Fruit fly (Drosophila melanogaster) whole organism, embryonic: ENCODE data around the gene Pdcd4.

Experiments
- Antp ChIP-seq: fragments of 200-800 bp; sonication (Bioruptor generic); optimal IDR thresholded peaks from 3 replicates; lab custom pipeline; 2016; ENCODE audit warnings: missing biosample characterization, missing genetic modification characterization
- Atf6 ChIP-seq: fragments of 200-800 bp; sonication (Bioruptor generic); IDR thresholded peaks from 2 replicates; pipeline ENCODE4 v1.3.6; 2022; ENCODE audit warnings: missing biosample characterization, missing genetic modification characterization
- BtbVII ChIP-seq: fragments of 200-800 bp; sonication (Bioruptor generic); optimal IDR thresholded peaks from 3 replicates; lab custom pipeline; 2017; ENCODE audit warnings: missing biosample characterization, mild to moderate bottlenecking, missing genetic modification characterization
- CG11093 ChIP-seq: fragments of 200-800 bp; sonication (Bioruptor generic); IDR thresholded peaks from 3 replicates; pipeline ENCODE4 v1.3.6; 2022; ENCODE audit warnings: missing biosample characterization, missing genetic modification characterization
- CG11398 ChIP-seq: fragments of 200-800 bp; sonication (Bioruptor generic); optimal IDR thresholded peaks from 2 replicates; lab custom pipeline; 2016; ENCODE audit warnings: missing biosample characterization, missing genetic modification characterization
- CG12155 ChIP-seq: fragments of 200-800 bp; sonication (Bioruptor generic); optimal IDR thresholded peaks from 3 replicates; lab custom pipeline; 2016; ENCODE audit warnings: missing biosample characterization, missing genetic modification characterization
- CG14667 ChIP-seq: fragments of 200-800 bp; sonication (Bioruptor generic); IDR thresholded peaks from 2 replicates; pipeline ENCODE4 v1.3.6; 2022; ENCODE audit warnings: missing biosample characterization, missing genetic modification characterization
- CG1647 ChIP-seq: fragments of 200-800 bp; sonication (Bioruptor generic); optimal IDR thresholded peaks from 3 replicates; lab custom pipeline; 2016; ENCODE audit warnings: missing biosample characterization, missing genetic modification characterization
- CG17361 ChIP-seq: fragments of 200-800 bp; sonication (Bioruptor generic); IDR thresholded peaks from 3 replicates; pipeline ENCODE4 v1.3.6; 2022; ENCODE audit warnings: missing biosample characterization, missing genetic modification characterization
- CG17568 ChIP-seq: fragments of 200-800 bp; sonication (Bioruptor generic); optimal IDR thresholded peaks from 2 replicates; lab custom pipeline; 2018; ENCODE audit warnings: missing biosample characterization, mild to moderate bottlenecking, missing genetic modification characterization, moderate library complexity
- CG18262 ChIP-seq: fragments of 200-800 bp; optimal IDR thresholded peaks from 3 replicates; lab custom pipeline; 2019; ENCODE audit warnings: missing biosample characterization, mild to moderate bottlenecking, missing genetic modification characterization, moderate library complexity
- CG18619 ChIP-seq: fragments of 200-800 bp; sonication (Bioruptor generic); optimal IDR thresholded peaks from 3 replicates; lab custom pipeline; 2017; ENCODE audit warnings: missing biosample characterization, mild to moderate bottlenecking, missing genetic modification characterization
- CG32772 ChIP-seq: fragments of 200-800 bp; sonication (Bioruptor generic); IDR thresholded peaks from 2 replicates; pipeline ENCODE4 v1.3.6; 2022; ENCODE audit warnings: missing biosample characterization, missing genetic modification characterization
- CG43689 ChIP-seq: fragments of 200-800 bp; sonication (Bioruptor generic); IDR thresholded peaks from 2 replicates; pipeline ENCODE4 v1.3.6; 2022; ENCODE audit warnings: missing biosample characterization, missing genetic modification characterization
- CG4707 ChIP-seq: fragments of 200-800 bp; sonication (Bioruptor generic); optimal IDR thresholded peaks from 2 replicates; lab custom pipeline; 2018; ENCODE audit warnings: missing biosample characterization, mild to moderate bottlenecking, missing genetic modification characterization, moderate library complexity
- CG5245 ChIP-seq: fragments of 200-800 bp; sonication (Bioruptor generic); optimal IDR thresholded peaks from 3 replicates; lab custom pipeline; 2016; ENCODE audit warnings: missing biosample characterization, missing genetic modification characterization
- CG6272 ChIP-seq: fragments of 200-800 bp; sonication (Bioruptor generic); IDR thresholded peaks from 2 replicates; pipeline ENCODE4 v1.3.6; 2022; ENCODE audit warnings: missing biosample characterization, missing genetic modification characterization
- CG6654 ChIP-seq: fragments of 200-800 bp; sonication (Bioruptor generic); optimal IDR thresholded peaks from 2 replicates; lab custom pipeline; 2017; ENCODE audit warnings: missing biosample characterization, mild to moderate bottlenecking, missing genetic modification characterization
- CG8281 ChIP-seq: fragments of 200-800 bp; sonication (Bioruptor generic); optimal IDR thresholded peaks from 2 replicates; lab custom pipeline; 2018; ENCODE audit warnings: missing biosample characterization, mild to moderate bottlenecking, missing genetic modification characterization, moderate library complexity
- CG8765 ChIP-seq: fragments of 200-800 bp; sonication (Bioruptor generic); IDR thresholded peaks from 2 replicates; pipeline ENCODE4 v1.3.6; 2022; ENCODE audit warnings: missing biosample characterization, missing genetic modification characterization
- CG9215 ChIP-seq: fragments of 200-800 bp; sonication (Bioruptor generic); IDR thresholded peaks from 2 replicates; pipeline ENCODE4 v1.3.6; 2022; ENCODE audit warnings: missing biosample characterization, missing genetic modification characterization
- CG9437 ChIP-seq: fragments of 200-800 bp; sonication (Bioruptor generic); optimal IDR thresholded peaks from 2 replicates; lab custom pipeline; 2018; ENCODE audit warnings: missing biosample characterization, mild to moderate bottlenecking, missing genetic modification characterization
- CG9609 ChIP-seq: fragments of 200-800 bp; sonication (Bioruptor generic); optimal IDR thresholded peaks from 3 replicates; lab custom pipeline; 2016; ENCODE audit warnings: missing biosample characterization, missing genetic modification characterization
- Chrac-16 ChIP-seq: fragments of 200-800 bp; sonication (Bioruptor generic); optimal IDR thresholded peaks from 3 replicates; lab custom pipeline; 2016; ENCODE audit warnings: missing biosample characterization, missing genetic modification characterization
- CoRest ChIP-seq: fragments of 200-800 bp; sonication (Bioruptor generic); optimal IDR thresholded peaks from 3 replicates; lab custom pipeline; 2018; ENCODE audit warnings: missing biosample characterization, mild to moderate bottlenecking, missing genetic modification characterization, moderate library complexity
- Elba2 ChIP-seq: fragments of 200-800 bp; sonication (Bioruptor generic); optimal IDR thresholded peaks from 3 replicates; lab custom pipeline; 2016; ENCODE audit warnings: missing biosample characterization, missing genetic modification characterization
- Ets65A ChIP-seq: fragments of 200-800 bp; sonication (Bioruptor generic); peaks from one replicate; lab custom pipeline; 2016; ENCODE audit warnings: missing biosample characterization, missing genetic modification characterization
- Fer2 ChIP-seq: fragments of 200-800 bp; sonication (Bioruptor generic); optimal IDR thresholded peaks from 2 replicates; lab custom pipeline; 2018; ENCODE audit warnings: missing biosample characterization, mild to moderate bottlenecking, missing genetic modification characterization, moderate library complexity
- Hand ChIP-seq: fragments of 200-800 bp; sonication (Bioruptor generic); optimal IDR thresholded peaks from 2 replicates; lab custom pipeline; 2017; ENCODE audit warnings: mild to moderate bottlenecking, missing biosample characterization, missing genetic modification reagents, missing genetic modification characterization
- HmgZ ChIP-seq: fragments of 200-800 bp; sonication (Bioruptor generic); optimal IDR thresholded peaks from 2 replicates; lab custom pipeline; 2018; ENCODE audit warnings: missing biosample characterization, mild to moderate bottlenecking, missing genetic modification characterization
- Hr78 ChIP-seq, 2 experiments: fragments of 200-800 bp in 1 of 2; fragments of >200 bp in 1 of 2; sonication (Bioruptor generic) in 1 of 2; optimal IDR thresholded peaks; 2 replicates each; lab custom pipeline; 2017 to 2019; ENCODE audit warnings: missing biosample characterization in 2 of 2, missing genetic modification characterization in 2 of 2, mild to moderate bottlenecking in 1 of 2, moderate library complexity in 1 of 2
- Lim3 ChIP-seq: fragments of 200-800 bp; sonication (Bioruptor generic); IDR thresholded peaks from 2 replicates; pipeline ENCODE4 v1.3.6; 2022; ENCODE audit warnings: missing biosample characterization, missing genetic modification characterization
- Mad ChIP-seq: fragments of 200-800 bp; sonication (Bioruptor generic); optimal IDR thresholded peaks from 2 replicates; lab custom pipeline; 2016; ENCODE audit warnings: missing biosample characterization, missing genetic modification characterization
- Oli ChIP-seq: fragments of 200-800 bp; sonication (Bioruptor generic); optimal IDR thresholded peaks from 2 replicates; lab custom pipeline; 2018; ENCODE audit warnings: missing biosample characterization, mild to moderate bottlenecking, missing genetic modification characterization, moderate library complexity
- Usf ChIP-seq: fragments of 200-800 bp; sonication (Bioruptor generic); optimal IDR thresholded peaks from 2 replicates; lab custom pipeline; 2017; ENCODE audit warnings: missing genotype, missing biosample characterization, missing genetic modification characterization
- Xbp1 ChIP-seq: fragments of 200-800 bp; sonication (Bioruptor generic); optimal IDR thresholded peaks from 3 replicates; lab custom pipeline; 2016; ENCODE audit warnings: missing biosample characterization, mild to moderate bottlenecking, missing genetic modification characterization
- YL-1 ChIP-seq: fragments of 200-800 bp; sonication (Bioruptor generic); optimal IDR thresholded peaks from 3 replicates; lab custom pipeline; 2017; ENCODE audit warnings: missing biosample characterization, mild to moderate bottlenecking, missing genetic modification characterization
- abd-A ChIP-seq: fragments of 200-800 bp; sonication (Bioruptor generic); optimal IDR thresholded peaks from 3 replicates; lab custom pipeline; 2019; ENCODE audit warnings: missing biosample characterization, mild to moderate bottlenecking, missing genetic modification characterization, moderate library complexity
- al ChIP-seq: fragments of 200-800 bp; sonication (Bioruptor generic); IDR thresholded peaks from 2 replicates; pipeline ENCODE4 v1.3.6; 2022; ENCODE audit warnings: missing biosample characterization, missing genetic modification characterization
- danr ChIP-seq: fragments of 200-800 bp; sonication (Bioruptor generic); IDR thresholded peaks from 2 replicates; pipeline ENCODE4 v1.3.6; 2022; ENCODE audit warnings: missing biosample characterization, missing genetic modification characterization
- inv ChIP-seq: fragments of 200-800 bp; sonication (Bioruptor generic); IDR thresholded peaks from 2 replicates; pipeline ENCODE4 v1.3.6; 2022; ENCODE audit warnings: missing biosample characterization, missing genetic modification characterization; ENCODE audit not compliant: partially characterized antibody
- kah ChIP-seq: fragments of 200-800 bp; sonication (Bioruptor generic); optimal IDR thresholded peaks from 2 replicates; lab custom pipeline; 2018; ENCODE audit warnings: missing biosample characterization, mild to moderate bottlenecking, missing genetic modification characterization
- kni ChIP-seq: fragments of 200-800 bp; sonication (Bioruptor generic); optimal IDR thresholded peaks from 3 replicates; lab custom pipeline; 2017; ENCODE audit warnings: mild to moderate bottlenecking, missing biosample characterization, missing genetic modification reagents, missing genetic modification characterization
- lmd ChIP-seq: fragments of 200-800 bp; sonication (Bioruptor generic); IDR thresholded peaks from 2 replicates; pipeline ENCODE4 v1.3.6; 2022; ENCODE audit warnings: missing biosample characterization, missing genetic modification characterization
- nom ChIP-seq: fragments of 200-800 bp; sonication (Bioruptor generic); optimal IDR thresholded peaks from 2 replicates; lab custom pipeline; 2017; ENCODE audit warnings: missing biosample characterization, missing genetic modification characterization, mild to moderate bottlenecking, moderate library complexity, missing genetic modification reagents
- odd ChIP-seq: fragments of 200-800 bp; sonication (Bioruptor generic); optimal IDR thresholded peaks from 2 replicates; lab custom pipeline; 2017; ENCODE audit warnings: missing biosample characterization, mild to moderate bottlenecking, missing genetic modification characterization
- phol ChIP-seq: fragments of 200-800 bp; sonication (Bioruptor generic); optimal IDR thresholded peaks from 3 replicates; lab custom pipeline; 2018; ENCODE audit warnings: missing biosample characterization, mild to moderate bottlenecking, missing genetic modification characterization, moderate library complexity
- salm ChIP-seq: fragments of 200-800 bp; sonication (Bioruptor generic); optimal IDR thresholded peaks from 2 replicates; lab custom pipeline; 2018; ENCODE audit warnings: missing biosample characterization, mild to moderate bottlenecking, missing genetic modification characterization
- sens ChIP-seq: fragments of 200-800 bp; sonication (Bioruptor generic); peaks from one replicate; lab custom pipeline; 2016; ENCODE audit warnings: missing biosample characterization, missing genetic modification characterization
- sens-2 ChIP-seq: fragments of 200-800 bp; sonication (Bioruptor generic); IDR thresholded peaks from 2 replicates; pipeline ENCODE4 v1.3.6; 2022; ENCODE audit warnings: missing biosample characterization, missing genetic modification characterization
- zen ChIP-seq: fragments of 200-800 bp; sonication (Bioruptor generic); optimal IDR thresholded peaks from 3 replicates; lab custom pipeline; 2018; ENCODE audit warnings: missing biosample characterization, mild to moderate bottlenecking, missing genetic modification characterization, moderate library complexity

Gene Pdcd4

DNA sequence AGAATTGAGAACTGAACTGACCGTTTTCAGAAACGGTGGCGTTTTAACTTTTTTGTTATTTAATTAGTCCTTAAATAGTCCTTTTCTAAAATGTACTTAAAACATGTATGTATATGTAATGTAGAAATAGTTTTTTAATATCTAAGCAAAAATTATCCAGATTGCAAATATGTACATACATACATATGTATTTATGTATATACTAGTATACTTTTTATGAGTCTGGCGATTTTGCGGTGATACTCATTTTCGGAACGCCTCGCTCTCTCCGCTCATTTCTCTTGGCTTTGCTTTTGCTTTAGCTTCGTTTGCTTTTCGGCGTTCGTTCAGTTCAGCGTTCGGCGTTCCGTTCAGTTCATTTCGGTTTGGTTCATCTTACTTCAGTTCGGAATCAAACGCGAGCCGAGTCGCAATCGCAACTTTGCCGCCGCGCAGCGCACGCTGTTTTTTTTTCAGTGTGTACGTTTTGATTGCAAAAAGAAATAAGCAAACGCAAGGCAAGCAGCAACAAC, 7.2 kb upstream of the Pdcd4 start, which contains the start of gene rdgB (continued):
- TF ChIP-seq CG11398 (GFP tag; lab: Kevin White, UChicago) (no peak), Hr78 (GFP tag; optimal IDR thresholded peaks at IDR 0.05; lab: Kevin White, UChicago) (no peak), inv (GFP tag; lab: Robert Waterston, UW) (no peak), zen (tag; lab: Kevin White, UChicago) (peak; percentile 16), CG8765 (GFP tag; lab: Robert Waterston, UW) (no peak), Chrac-16 (GFP tag; lab: Kevin White, UChicago) (peak; percentile 62), CG6654 (GFP tag; lab: Kevin White, UChicago) (peak; percentile 50), Ets65A (GFP tag; lab: Kevin White, UChicago) (peak; percentile 89), Usf (GFP tag; lab: Kevin White, UChicago) (peak; percentile 53), Atf6 (GFP tag; lab: Robert Waterston, UW) (peak; percentile 70; the same call in 1 of the 2 replicates), CG17361 (GFP tag; lab: Robert Waterston, UW) (peak; percentile 94), YL-1 (GFP tag; lab: Kevin White, UChicago) (no peak), Mad (GFP tag; lab: Kevin White, UChicago) (peak; percentile 62), CG8281 (tag; lab: Kevin White, UChicago) (peak; percentile 51), CG5245 (GFP tag; lab: Kevin White, UChicago) (peak; percentile 45), CG14667 (GFP tag; lab: Robert Waterston, UW) (no peak), Hand (GFP tag; lab: Kevin White, UChicago) (peak; percentile 25), lmd (GFP tag; lab: Robert Waterston, UW) (peak; percentile 76), phol (tag; lab: Kevin White, UChicago) (peak; percentile 90), odd (GFP tag; lab: Kevin White, UChicago) (peak; percentile 72), nom (peak; percentile 67), CG18619 (GFP tag; lab: Kevin White, UChicago) (peak; percentile 83), HmgZ (tag; lab: Kevin White, UChicago) (peak; percentile 65), CG4707 (GFP tag; lab: Kevin White, UChicago) (no peak), CG9215 (GFP tag; lab: Robert Waterston, UW) (peak; percentile 81), CG1647 (GFP tag; lab: Kevin White, UChicago) (no peak), CG11093 (GFP tag; lab: Robert Waterston, UW) (peak; percentile 60; the same call in 2 of the 3 replicates), Elba2 (no peak), Lim3 (GFP tag; lab: Robert Waterston, UW) (no peak), sens-2 (no peak), CoRest (tag; lab: Kevin White, UChicago) (peak; percentile 91), kni (GFP tag; lab: Kevin White, UChicago) (peak; percentile 30), Oli (peak; percentile 85), CG12155 (GFP tag; lab: Kevin White, UChicago) (peak; percentile 59), Xbp1 (GFP tag; lab: Kevin White, UChicago) (peak; percentile 81), CG17568 (GFP tag; lab: Kevin White, UChicago) (peak; percentile 10), kah (peak; percentile 6), al (GFP tag; lab: Robert Waterston, UW) (peak; percentile 64), CG18262 (tag; lab: Kevin White, UChicago) (peak; percentile 83), BtbVII (peak; percentile 46), sens (GFP tag; lab: Kevin White, UChicago) (peak; percentile 65), CG6272 (GFP tag; lab: Robert Waterston, UW) (no peak), abd-A (tag; lab: Kevin White, UChicago) (peak; percentile 78), CG9437 (peak; percentile 76), CG9609 (GFP tag; lab: Kevin White, UChicago) (peak; percentile 11), Antp (GFP tag; lab: Kevin White, UChicago) (peak; percentile 7), danr (GFP tag; lab: Robert Waterston, UW) (peak; percentile 36; the same call in 1 of the 2 replicates), salm (tag; lab: Kevin White, UChicago) (peak; percentile 55), CG43689 (GFP tag; lab: Robert Waterston, UW) (no peak), Fer2 (tag; lab: Kevin White, UChicago) (peak; percentile 56), CG32772 (GFP tag; lab: Robert Waterston, UW) (peak; percentile 39)
